Fruit fly (Drosophila melanogaster): Measurements from ENCODE around the gene Chpf.

The Chpf gene

dm6 chrX:13125559-13125958 is 13.3 kb upstream of the Chpf start:
- TF ChIP-seq CTCF (optimal IDR thresholded peaks at IDR 0.05) (no peak), CG8478 (optimal IDR thresholded peaks at IDR 0.05) (no peak)

- no peak for TF ChIP-seq CTCF (optimal IDR thresholded peaks at IDR 0.05)
- no peak for TF ChIP-seq CG8478 (optimal IDR thresholded peaks at IDR 0.05)
These were observed 4.4 kb upstream of the Chpf start for dm6 chrX:13116438-13117243.

- TF ChIP-seq CG8478 (optimal IDR thresholded peaks at IDR 0.05) (no peak), CTCF (optimal IDR thresholded peaks at IDR 0.05) (no peak)
These were observed 2.6 kb upstream of the Chpf start, which contains the start of gene CG42237 for dm6 chrX:13114861-13115260. Gene CG42237 (plus strand): TSS chrX:13115131.

- TF ChIP-seq CG8478 (optimal IDR thresholded peaks at IDR 0.05) (no peak), CTCF (optimal IDR thresholded peaks at IDR 0.05) (no peak)
These were observed 1.7 kb upstream of the Chpf start for dm6 chrX:13113863-13114407.

DNA sequence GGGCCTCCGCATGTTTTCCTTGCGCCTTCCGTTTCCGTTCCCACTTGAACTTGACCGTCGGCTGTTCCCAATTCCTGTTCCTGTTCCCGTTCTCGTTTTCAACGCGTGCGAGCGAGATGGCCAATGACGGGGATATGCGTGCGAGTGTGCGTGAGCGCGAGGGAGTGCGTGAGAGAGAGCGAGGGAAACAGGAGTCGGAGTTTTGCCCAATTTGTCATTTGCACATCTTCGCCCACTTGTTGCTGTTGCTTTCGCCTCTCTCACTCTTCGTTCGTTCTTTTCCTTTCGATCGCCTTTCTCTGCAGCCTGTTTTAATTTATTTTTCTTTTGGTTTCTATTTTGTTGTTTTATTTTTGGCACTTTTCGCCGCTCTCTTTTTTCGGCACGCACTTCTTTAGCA is 430 bp downstream of the Chpf start:
- TF ChIP-seq CTCF (optimal IDR thresholded peaks at IDR 0.05) (no peak), CG8478 (optimal IDR thresholded peaks at IDR 0.05) (no peak)

DNA sequence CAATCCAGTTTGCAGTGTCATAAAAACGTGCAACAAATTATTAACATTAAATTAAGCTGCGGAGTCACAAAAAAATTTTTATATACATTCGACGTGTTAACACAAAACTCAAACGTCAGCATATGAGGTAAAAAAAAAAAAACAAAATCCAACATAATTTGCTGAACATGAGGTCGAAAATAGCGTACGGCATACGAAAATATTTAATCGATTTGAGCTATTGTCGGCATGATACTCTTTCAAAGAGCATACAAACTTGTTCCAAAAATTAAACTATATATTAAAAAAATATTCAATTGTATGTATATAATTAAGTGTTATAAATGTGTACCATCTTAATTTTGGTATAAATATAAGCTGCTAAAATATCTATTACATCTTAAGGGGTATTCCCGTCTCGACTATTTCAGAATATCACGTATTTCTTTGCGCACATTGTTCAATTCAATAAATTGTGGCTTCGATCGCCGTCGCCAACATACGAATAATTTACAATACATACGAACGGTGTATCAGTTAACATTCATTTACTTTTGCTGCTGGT is 2.6 kb downstream of the Chpf start:
- TF ChIP-seq CG8478 (optimal IDR thresholded peaks at IDR 0.05), result no peak
- no peak for TF ChIP-seq CTCF (optimal IDR thresholded peaks at IDR 0.05)

- TF ChIP-seq CG8478 (optimal IDR thresholded peaks at IDR 0.05) (no peak), CTCF (optimal IDR thresholded peaks at IDR 0.05) (no peak)
These were observed 4.0 kb downstream of the Chpf start, which contains the start of gene Fer3HCH for dm6 chrX:13108144-13108824. Gene Fer3HCH (minus strand): TSS chrX:13108194.

DNA sequence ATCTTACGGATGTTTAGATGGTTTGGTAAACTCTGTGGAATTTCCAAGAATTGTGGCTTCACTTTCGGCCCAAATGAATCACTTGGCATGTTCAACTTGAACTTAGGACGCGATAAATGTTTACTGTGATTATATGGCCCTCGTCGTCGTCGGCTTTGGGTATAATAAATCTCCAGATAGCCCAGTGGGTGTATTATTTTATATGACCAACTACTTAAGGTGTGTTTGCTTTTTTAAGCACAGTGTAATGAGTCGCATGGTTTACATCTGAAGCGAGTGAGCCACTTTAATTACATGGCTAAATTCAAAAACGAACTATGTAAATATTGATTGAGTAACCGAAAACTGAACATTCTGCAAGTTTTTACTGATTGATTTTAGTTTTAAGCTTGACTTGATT is 7.0 kb downstream of the Chpf start:
- TF ChIP-seq CTCF (optimal IDR thresholded peaks at IDR 0.05) (no peak), CG8478 (optimal IDR thresholded peaks at IDR 0.05) (no peak)

- TF ChIP-seq CTCF (optimal IDR thresholded peaks at IDR 0.05), result no peak
- TF ChIP-seq CG8478 (optimal IDR thresholded peaks at IDR 0.05), result no peak
These were observed 7.7 kb downstream of the Chpf start for dm6 chrX:13104571-13104970.

dm6 chrX:13101817-13102216 is 10.4 kb downstream of the Chpf start:
- TF ChIP-seq CTCF (optimal IDR thresholded peaks at IDR 0.05) (no peak), CG8478 (optimal IDR thresholded peaks at IDR 0.05) (no peak)

DNA sequence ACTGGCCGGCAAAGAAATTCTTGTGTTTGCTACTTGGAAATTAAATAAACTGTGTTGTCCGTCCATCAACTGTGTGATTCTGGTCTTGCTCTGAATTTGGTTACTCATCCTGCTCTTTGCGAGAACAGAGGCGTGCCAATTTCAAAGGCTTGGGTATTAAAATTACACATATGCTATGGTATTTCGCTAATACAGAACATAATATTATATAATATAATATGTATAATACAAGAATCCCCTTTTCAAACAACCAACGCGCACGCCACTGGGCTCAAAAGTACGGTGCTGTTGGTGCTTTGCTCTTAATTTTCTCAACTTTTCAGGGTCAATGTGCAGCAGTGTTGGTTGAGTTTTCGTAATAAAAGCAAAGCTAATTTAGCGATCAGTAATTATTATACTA is 12.3 kb downstream of the Chpf start:
- TF ChIP-seq CTCF (optimal IDR thresholded peaks at IDR 0.05) (no peak), CG8478 (optimal IDR thresholded peaks at IDR 0.05) (no peak)

DNA sequence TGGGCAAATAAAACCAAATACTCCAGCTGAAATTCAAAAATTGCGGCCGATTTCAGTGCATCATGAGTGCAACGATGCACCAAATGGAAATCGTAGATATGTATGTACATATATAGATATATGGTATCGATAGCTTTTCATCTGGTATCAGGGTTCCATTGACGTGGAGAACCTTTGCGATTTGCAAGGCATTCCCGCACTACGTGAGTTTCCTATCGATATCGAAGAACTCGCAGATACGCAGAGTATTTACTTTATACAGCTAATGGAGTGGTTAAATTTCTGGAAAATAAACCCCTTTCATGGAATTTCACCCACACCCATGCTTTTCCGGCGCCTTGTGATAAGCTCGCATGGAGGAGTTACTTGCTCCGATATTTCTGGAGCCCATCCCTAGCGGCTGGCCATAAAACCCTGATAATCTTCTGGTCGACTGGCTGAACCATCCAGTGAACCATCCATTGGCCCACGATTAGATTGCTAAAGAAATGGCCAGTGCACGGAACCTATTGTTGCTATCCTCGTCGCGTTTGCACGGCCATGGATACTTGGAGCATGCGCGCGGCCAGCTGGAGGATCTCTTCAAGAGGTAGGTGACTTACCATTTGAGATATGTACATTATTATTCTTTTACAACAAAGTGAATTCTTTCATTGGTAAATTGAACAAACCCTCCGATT is 18.0 kb downstream of the Chpf start, which contains the start of gene CG2200:
Gene CG2200 (plus strand): TSS at position 215 of the 680 bp plus-strand sequence.
- TF ChIP-seq CTCF (optimal IDR thresholded peaks at IDR 0.05), result no peak
- TF ChIP-seq CG8478 (optimal IDR thresholded peaks at IDR 0.05), result no peak

DNA sequence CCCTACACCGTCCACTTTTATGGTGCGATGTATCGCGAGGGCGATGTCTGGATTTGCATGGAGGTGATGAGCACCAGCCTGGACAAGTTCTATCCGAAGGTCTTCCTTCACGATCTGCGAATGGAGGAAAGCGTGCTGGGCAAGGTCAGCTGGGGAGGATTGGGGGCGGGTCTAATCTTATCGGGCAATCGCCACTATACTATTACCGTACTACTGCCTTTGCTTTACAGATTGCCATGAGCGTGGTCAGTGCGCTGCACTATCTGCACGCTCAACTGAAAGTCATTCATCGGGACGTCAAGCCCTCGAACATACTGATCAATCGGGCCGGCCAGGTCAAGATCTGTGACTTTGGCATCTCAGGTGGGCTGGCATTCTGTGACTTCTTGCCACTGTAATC is 20.4 kb downstream of the Chpf start:
- TF ChIP-seq CG8478 (optimal IDR thresholded peaks at IDR 0.05), result no peak
- no peak for TF ChIP-seq CTCF (optimal IDR thresholded peaks at IDR 0.05)

dm6 chrX:13090656-13091261 is 21.5 kb downstream of the Chpf start, which contains the start of gene lic:
Gene lic (plus strand): TSS chrX:13091145.
- no peak for TF ChIP-seq CTCF (optimal IDR thresholded peaks at IDR 0.05)
- TF ChIP-seq CG8478 (optimal IDR thresholded peaks at IDR 0.05), result no peak
